Worm (Caenorhabditis elegans): ENCODE results near the gene C46F4.3.

- TF ChIP-seq snpc-4 (tag; optimal IDR thresholded peaks at IDR 0.05) (no peak), flh-1 (GFP tag; optimal IDR thresholded peaks at IDR 0.05) (no peak), mep-1 (tag; optimal IDR thresholded peaks at IDR 0.05) (no peak), ceh-39 (tag; optimal IDR thresholded peaks at IDR 0.05) (no peak), nhr-237 (tag; optimal IDR thresholded peaks at IDR 0.05) (no peak)
These were observed 8.9 kb downstream of the C46F4.3 start, which contains the start of gene acs-17 for ce11 chrX:5944488-5944887.

Data from whole organism, mixed stage, embryonic.